Fruit fly (Drosophila melanogaster): ENCODE measurements around the gene CG32024.
A peak's percentile ranks its signal among the peaks of the same experiment; 100 is the strongest.

Gene CG32024

dm6 chr3L:8808244-8808643, 843 bp downstream of the CG32024 start, which contains the start of gene CG13308:
Gene CG13308 (plus strand): TSS chr3L:8808544.
- TF ChIP-seq Ets98B (GFP tag; IDR thresholded peaks at IDR 0.05): no peak

dm6 chr3L:8810095-8810494, 2.7 kb downstream of the CG32024 start, which contains the start of gene CG13309:
Gene CG13309 (plus strand): TSS chr3L:8810395.
- TF ChIP-seq D1 (tag; optimal IDR thresholded peaks at IDR 0.05) (no peak), CG15710 (tag; optimal IDR thresholded peaks at IDR 0.05) (no peak), CG9948 (tag; optimal IDR thresholded peaks at IDR 0.05) (no peak), Pif1A (GFP tag; optimal IDR thresholded peaks at IDR 0.05) (no peak), CG12605 (GFP tag; IDR thresholded peaks at IDR 0.05) (no peak), fd96Ca (GFP tag; IDR thresholded peaks at IDR 0.05) (no peak)

dm6 chr3L:8813484-8813883, 6.1 kb downstream of the CG32024 start:
- TF ChIP-seq CG32121 (GFP tag; IDR thresholded peaks at IDR 0.05): peak; percentile 75
- peak; percentile 18 for TF ChIP-seq gl (tag; optimal IDR thresholded peaks at IDR 0.05)
- TF ChIP-seq fd96Ca (GFP tag; IDR thresholded peaks at IDR 0.05): peak; percentile 86
- no peak for TF ChIP-seq CG10348 (GFP tag; IDR thresholded peaks at IDR 0.05)
- peak; percentile 48 for TF ChIP-seq CG8159 (tag; optimal IDR thresholded peaks at IDR 0.05)
- peak; percentile 80 for TF ChIP-seq Ets98B (GFP tag; IDR thresholded peaks at IDR 0.05)
- peak; percentile 90 for TF ChIP-seq CG4496 (GFP tag; IDR thresholded peaks at IDR 0.05)
- peak; percentile 79 for TF ChIP-seq CG12605 (GFP tag; IDR thresholded peaks at IDR 0.05)
- peak; percentile 45; the same call in 1 of the 2 replicates for TF ChIP-seq rn (GFP tag; IDR thresholded peaks at IDR 0.05)
- TF ChIP-seq CG17806 (tag; optimal IDR thresholded peaks at IDR 0.05): no peak
- TF ChIP-seq CG13204 (GFP tag; optimal IDR thresholded peaks at IDR 0.05): peak; percentile 30
- TF ChIP-seq CG14655 (GFP tag; optimal IDR thresholded peaks at IDR 0.05): peak; percentile 62
- TF ChIP-seq Pif1B (GFP tag; optimal IDR thresholded peaks at IDR 0.05): peak; percentile 33
- peak; percentile 62 for TF ChIP-seq CG8301 (tag; optimal IDR thresholded peaks at IDR 0.05)
- no peak for TF ChIP-seq D1 (tag; optimal IDR thresholded peaks at IDR 0.05)
- TF ChIP-seq CG9948 (tag; optimal IDR thresholded peaks at IDR 0.05): peak; percentile 44
- no peak for TF ChIP-seq Snoo (tag; optimal IDR thresholded peaks at IDR 0.05)
- no peak for TF ChIP-seq CG34367 (tag; optimal IDR thresholded peaks at IDR 0.05)
- TF ChIP-seq Pif1A (GFP tag; optimal IDR thresholded peaks at IDR 0.05): peak; percentile 70
- TF ChIP-seq EcR (GFP tag; optimal IDR thresholded peaks at IDR 0.05): no peak
- TF ChIP-seq CG15710 (tag; optimal IDR thresholded peaks at IDR 0.05): peak; percentile 48

- TF ChIP-seq CG34367 (tag; optimal IDR thresholded peaks at IDR 0.05) (no peak), D1 (tag; optimal IDR thresholded peaks at IDR 0.05) (no peak), EcR (GFP tag; optimal IDR thresholded peaks at IDR 0.05) (peak; percentile 67), CG17806 (tag; optimal IDR thresholded peaks at IDR 0.05) (no peak), CG8159 (tag; optimal IDR thresholded peaks at IDR 0.05) (no peak), CG13204 (GFP tag; optimal IDR thresholded peaks at IDR 0.05) (peak; percentile 38), gl (tag; optimal IDR thresholded peaks at IDR 0.05) (peak; percentile 4), CG14655 (GFP tag; optimal IDR thresholded peaks at IDR 0.05) (no peak), CG8301 (tag; optimal IDR thresholded peaks at IDR 0.05) (no peak), Snoo (tag; optimal IDR thresholded peaks at IDR 0.05) (peak; percentile 20), Ets98B (GFP tag; IDR thresholded peaks at IDR 0.05) (no peak), fd96Ca (GFP tag; IDR thresholded peaks at IDR 0.05) (no peak), CG4496 (GFP tag; IDR thresholded peaks at IDR 0.05) (no peak)
Observed at dm6 chr3L:8819441-8819840, 12.0 kb downstream of the CG32024 start.

dm6 chr3L:8821708-8822660, 14.6 kb downstream of the CG32024 start:
- TF ChIP-seq D1 (tag; optimal IDR thresholded peaks at IDR 0.05) (peak; percentile 75), Ets98B (GFP tag; IDR thresholded peaks at IDR 0.05) (peak; percentile 86), CG4496 (GFP tag; IDR thresholded peaks at IDR 0.05) (peak; percentile 92), CG10348 (GFP tag; IDR thresholded peaks at IDR 0.05) (no peak), CG34367 (tag; optimal IDR thresholded peaks at IDR 0.05) (peak; percentile 88), CG32121 (GFP tag; IDR thresholded peaks at IDR 0.05) (peak; percentile 76), fd96Ca (GFP tag; IDR thresholded peaks at IDR 0.05) (peak; percentile 76; the same call in 2 of the 3 replicates), rn (GFP tag; IDR thresholded peaks at IDR 0.05) (peak; percentile 73; the same call in 1 of the 2 replicates), Pif1A (GFP tag; optimal IDR thresholded peaks at IDR 0.05) (peak; percentile 93), CG12605 (GFP tag; IDR thresholded peaks at IDR 0.05) (peak; percentile 83), Snoo (tag; optimal IDR thresholded peaks at IDR 0.05) (peak; percentile 77), CG17806 (tag; optimal IDR thresholded peaks at IDR 0.05) (peak; percentile 98), CG15710 (tag; optimal IDR thresholded peaks at IDR 0.05) (peak; percentile 95), CG8159 (tag; optimal IDR thresholded peaks at IDR 0.05) (peak; percentile 91), EcR (GFP tag; optimal IDR thresholded peaks at IDR 0.05) (peak; percentile 56), gl (tag; optimal IDR thresholded peaks at IDR 0.05) (peak; percentile 93), CG8301 (tag; optimal IDR thresholded peaks at IDR 0.05) (peak; percentile 89), CG14655 (GFP tag; optimal IDR thresholded peaks at IDR 0.05) (peak; percentile 81), CG13204 (GFP tag; optimal IDR thresholded peaks at IDR 0.05) (peak; percentile 90), Pif1B (GFP tag; optimal IDR thresholded peaks at IDR 0.05) (peak; percentile 86), CG9948 (tag; optimal IDR thresholded peaks at IDR 0.05) (peak; percentile 93)
